Fruit fly (Drosophila melanogaster) whole organism: ENCODE results near the gene CheB98a.
A peak's percentile ranks its signal among the peaks of the same experiment; 100 is the strongest.

Experiments
- CG8478 ChIP-seq: fragments of >200 bp; optimal IDR thresholded peaks from 2 replicates; lab custom pipeline; 2018; ENCODE audit warnings: inconsistent platforms
- Dll ChIP-seq: fragments of >200 bp; optimal IDR thresholded peaks from 2 replicates; lab custom pipeline; 2017
- EcR ChIP-seq, 2 experiments: fragments of >200 bp; optimal IDR thresholded peaks; 2 replicates each; lab custom pipeline; 2017; ENCODE audit warnings: missing biosample characterization in 2 of 2, missing genetic modification characterization in 2 of 2, missing genetic modification reagents in 2 of 2
- pan ChIP-seq: fragments of >200 bp; optimal IDR thresholded peaks from 2 replicates; lab custom pipeline; 2017
- psq ChIP-seq: fragments of >200 bp; optimal IDR thresholded peaks from 2 replicates; lab custom pipeline; 2017
- usp ChIP-seq: fragments of >200 bp; optimal IDR thresholded peaks from 2 replicates; lab custom pipeline; 2017; ENCODE audit warnings: missing biosample characterization, missing genetic modification characterization, mixed read lengths

Gene CheB98a

dm6 chr3R:28845981-28846380 is 39.5 kb downstream of the CheB98a start:
- no peak for TF ChIP-seq usp (GFP tag; lab: Kevin White, UChicago)
- no peak for TF ChIP-seq Dll (lab: Kevin White, UChicago)
- TF ChIP-seq psq (lab: Kevin White, UChicago): no peak
- TF ChIP-seq pan (lab: Kevin White, UChicago): no peak
- TF ChIP-seq CG8478 (lab: Kevin White, UChicago): no peak
- no peak for TF ChIP-seq EcR (GFP tag; optimal IDR thresholded peaks at IDR 0.05; lab: Kevin White, UChicago)

- no peak for TF ChIP-seq CG8478 (lab: Kevin White, UChicago)
- TF ChIP-seq pan (lab: Kevin White, UChicago): peak; percentile 48
- peak in 1 of 2 experiments; percentile 22 for TF ChIP-seq EcR (GFP tag; optimal IDR thresholded peaks at IDR 0.05; lab: Kevin White, UChicago)
Measured at dm6 chr3R:28846877-28847529, 40.5 kb downstream of the CheB98a start.

- TF ChIP-seq EcR (GFP tag; optimal IDR thresholded peaks at IDR 0.05; lab: Kevin White, UChicago) (no peak), Dll (lab: Kevin White, UChicago) (no peak), usp (GFP tag; lab: Kevin White, UChicago) (no peak), CG8478 (lab: Kevin White, UChicago) (no peak), pan (lab: Kevin White, UChicago) (peak; percentile 31)
Measured at dm6 chr3R:28847547-28848316, 41.2 kb downstream of the CheB98a start.

- TF ChIP-seq Dll (lab: Kevin White, UChicago) (no peak), usp (GFP tag; lab: Kevin White, UChicago) (no peak), CG8478 (lab: Kevin White, UChicago) (no peak), EcR (GFP tag; optimal IDR thresholded peaks at IDR 0.05; lab: Kevin White, UChicago) (no peak), psq (lab: Kevin White, UChicago) (no peak), pan (lab: Kevin White, UChicago) (no peak)
Measured at dm6 chr3R:28848693-28849470, 42.4 kb downstream of the CheB98a start.

dm6 chr3R:28850662-28851257 is 44.3 kb downstream of the CheB98a start:
- TF ChIP-seq usp (GFP tag; lab: Kevin White, UChicago): no peak
- TF ChIP-seq CG8478 (lab: Kevin White, UChicago): no peak
- TF ChIP-seq pan (lab: Kevin White, UChicago): no peak
- no peak for TF ChIP-seq Dll (lab: Kevin White, UChicago)
- no peak for TF ChIP-seq psq (lab: Kevin White, UChicago)
- TF ChIP-seq EcR (GFP tag; optimal IDR thresholded peaks at IDR 0.05; lab: Kevin White, UChicago): no peak

dm6 chr3R:28851530-28851929 is 45.0 kb downstream of the CheB98a start:
- TF ChIP-seq usp (GFP tag; lab: Kevin White, UChicago): no peak
- no peak for TF ChIP-seq EcR (GFP tag; optimal IDR thresholded peaks at IDR 0.05; lab: Kevin White, UChicago)
- TF ChIP-seq psq (lab: Kevin White, UChicago): no peak
- no peak for TF ChIP-seq CG8478 (lab: Kevin White, UChicago)
- no peak for TF ChIP-seq pan (lab: Kevin White, UChicago)
- TF ChIP-seq Dll (lab: Kevin White, UChicago): no peak

- no peak for TF ChIP-seq EcR (GFP tag; optimal IDR thresholded peaks at IDR 0.05; lab: Kevin White, UChicago)
- TF ChIP-seq CG8478 (lab: Kevin White, UChicago): no peak
- TF ChIP-seq Dll (lab: Kevin White, UChicago): no peak
- no peak for TF ChIP-seq psq (lab: Kevin White, UChicago)
- TF ChIP-seq usp (GFP tag; lab: Kevin White, UChicago): no peak
Measured at dm6 chr3R:28851966-28852377, 45.5 kb downstream of the CheB98a start.

- TF ChIP-seq psq (lab: Kevin White, UChicago): no peak
- TF ChIP-seq EcR (GFP tag; optimal IDR thresholded peaks at IDR 0.05; lab: Kevin White, UChicago): no peak
- TF ChIP-seq pan (lab: Kevin White, UChicago): no peak
- no peak for TF ChIP-seq Dll (lab: Kevin White, UChicago)
- TF ChIP-seq usp (GFP tag; lab: Kevin White, UChicago): no peak
- no peak for TF ChIP-seq CG8478 (lab: Kevin White, UChicago)
Measured at dm6 chr3R:28856140-28856539, 49.6 kb downstream of the CheB98a start.

dm6 chr3R:28856829-28857228 is 50.3 kb downstream of the CheB98a start:
- no peak for TF ChIP-seq usp (GFP tag; lab: Kevin White, UChicago)
- no peak for TF ChIP-seq pan (lab: Kevin White, UChicago)
- TF ChIP-seq Dll (lab: Kevin White, UChicago): no peak
